Worm (Caenorhabditis elegans): ENCODE results near the gene srx-118.

DNA sequence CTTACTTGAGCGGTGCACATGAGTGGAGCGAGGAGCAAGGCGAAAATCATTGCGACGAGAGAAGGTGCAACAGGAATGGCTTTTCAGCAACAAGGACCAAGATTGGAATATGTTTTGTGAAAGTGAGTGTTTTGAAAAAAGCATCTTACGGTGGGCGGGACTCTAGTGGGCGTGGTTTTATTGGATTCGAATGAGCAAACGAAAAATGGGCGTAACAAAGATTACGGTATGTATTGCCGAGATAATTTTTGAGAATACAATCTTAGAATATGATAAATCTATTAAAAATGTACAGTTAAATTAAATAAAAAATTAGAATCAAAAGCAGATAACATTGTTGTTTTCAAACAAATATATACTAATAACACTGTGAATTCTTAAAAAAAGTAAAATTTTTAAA is 34.6 kb downstream of the srx-118 start, which contains the start of gene F49C5.12:
- TF ChIP-seq rcor-1 (GFP tag; IDR thresholded peaks at IDR 0.05) (no peak), ceh-91 (GFP tag; IDR thresholded peaks at IDR 0.05) (no peak), ztf-18 (tag; optimal IDR thresholded peaks at IDR 0.05) (no peak), dox-1 (GFP tag; IDR thresholded peaks at IDR 0.05) (no peak), K11D2.4 (GFP tag; IDR thresholded peaks at IDR 0.05) (no peak), lin-26 (GFP tag; IDR thresholded peaks at IDR 0.05) (no peak), mcd-1 (GFP tag; IDR thresholded peaks at IDR 0.05) (no peak), die-1 (tag; optimal IDR thresholded peaks at IDR 0.05) (no peak), let-607 (tag; optimal IDR thresholded peaks at IDR 0.05) (no peak), lin-35 (GFP tag; optimal IDR thresholded peaks at IDR 0.05) (no peak), lin-40 (tag; optimal IDR thresholded peaks at IDR 0.05) (no peak), akir-1 (GFP tag; optimal IDR thresholded peaks at IDR 0.05) (no peak)
